Fruit fly (Drosophila melanogaster) whole organism, adult: Measurements from ENCODE around the gene Atg13.

ENCODE experiments used
- CG11617 ChIP-seq: fragments of 200-800 bp; sonication (Bioruptor generic); optimal IDR thresholded peaks from 2 replicates; lab custom pipeline; 2017; ENCODE audit warnings: mild to moderate bottlenecking, missing biosample characterization, missing genetic modification reagents, missing genetic modification characterization
- CG14711 ChIP-seq: fragments of 200-800 bp; sonication (Bioruptor generic); optimal IDR thresholded peaks from 2 replicates; lab custom pipeline; 2018; ENCODE audit warnings: missing biosample characterization, mild to moderate bottlenecking, missing genetic modification characterization, moderate library complexity
- CG1620 ChIP-seq: fragments of 200-800 bp; sonication (Bioruptor generic); optimal IDR thresholded peaks from 2 replicates; lab custom pipeline; 2016; ENCODE audit warnings: missing biosample characterization, missing genetic modification characterization
- CG7045 ChIP-seq: fragments of 200-800 bp; sonication (Bioruptor generic); optimal IDR thresholded peaks from 2 replicates; lab custom pipeline; 2017; ENCODE audit warnings: missing biosample characterization, mild to moderate bottlenecking, missing genetic modification characterization
- CG7101 ChIP-seq: fragments of 200-800 bp; sonication (Bioruptor generic); optimal IDR thresholded peaks from 2 replicates; lab custom pipeline; 2018; ENCODE audit warnings: missing biosample characterization, mild to moderate bottlenecking, missing genetic modification characterization, moderate library complexity
- Clk ChIP-seq: fragments of 200-800 bp; sonication (Bioruptor generic); optimal IDR thresholded peaks from 2 replicates; lab custom pipeline; 2017; ENCODE audit warnings: missing biosample characterization, missing genetic modification characterization
- Crg-1 ChIP-seq: fragments of 200-800 bp; sonication (Bioruptor generic); optimal IDR thresholded peaks from 2 replicates; lab custom pipeline; 2016; ENCODE audit warnings: missing biosample characterization, missing genetic modification characterization
- cic ChIP-seq: fragments of 200-800 bp; sonication (Bioruptor generic); optimal IDR thresholded peaks from 2 replicates; lab custom pipeline; 2017; ENCODE audit warnings: missing biosample characterization, mild to moderate bottlenecking, missing genetic modification characterization, moderate library complexity
- kay ChIP-seq: fragments of 200-800 bp; sonication (Bioruptor generic); peaks from one replicate; lab custom pipeline; 2016; ENCODE audit warnings: missing biosample characterization, missing genetic modification characterization, borderline replicate concordance
- pad ChIP-seq: fragments of 200-800 bp; sonication (Bioruptor generic); optimal IDR thresholded peaks from 3 replicates; lab custom pipeline; 2017; ENCODE audit warnings: missing biosample characterization, missing genetic modification characterization, mild to moderate bottlenecking, moderate library complexity, missing genetic modification reagents

- TF ChIP-seq cic (GFP tag; lab: Kevin White, UChicago) (no peak), CG1620 (GFP tag; lab: Kevin White, UChicago) (no peak), Crg-1 (GFP tag; lab: Kevin White, UChicago) (no peak), Clk (GFP tag; lab: Kevin White, UChicago) (no peak), CG7101 (tag; lab: Kevin White, UChicago) (no peak), CG11617 (GFP tag; lab: Kevin White, UChicago) (no peak), kay (no peak), CG14711 (tag; lab: Kevin White, UChicago) (no peak), pad (GFP tag; lab: Kevin White, UChicago) (no peak), CG7045 (no peak)
Observed at dm6 chr3R:8368553-8368952, 18.9 kb downstream of the Atg13 start.
